Fruit fly (Drosophila melanogaster): ENCODE results near the gene CG32374.

The CG32374 gene

dm6 chr3L:7510414-7511384 is 30.3 kb downstream of the CG32374 start, which contains the start of gene CG7546 (continued):
- TF ChIP-seq NC2β (GFP tag; optimal IDR thresholded peaks at IDR 0.05): peak; percentile 16
- peak; percentile 67 for TF ChIP-seq CG30403 (GFP tag; optimal IDR thresholded peaks at IDR 0.05)
- TF ChIP-seq gcm2 (GFP tag; optimal IDR thresholded peaks at IDR 0.05): no peak
- TF ChIP-seq CG33213 (GFP tag; optimal IDR thresholded peaks at IDR 0.05): no peak
- 0 out of 2 replicates have a peak, but pooled peaks have one; percentile 13 for TF ChIP-seq amos (GFP tag; IDR thresholded peaks at IDR 0.05; ENCODE audit: partially characterized antibody)
- TF ChIP-seq CG34422 (GFP tag; IDR thresholded peaks at IDR 0.05): peak; percentile 75; the same call in 2 of the 3 replicates
- no peak for TF ChIP-seq Doc2 (GFP tag; IDR thresholded peaks at IDR 0.05)
- no peak for TF ChIP-seq bigmax (GFP tag; optimal IDR thresholded peaks at IDR 0.05)
- peak; percentile 62 for TF ChIP-seq CG9932 (GFP tag; IDR thresholded peaks at IDR 0.05)
- no peak for TF ChIP-seq shn (GFP tag; optimal IDR thresholded peaks at IDR 0.05)
- TF ChIP-seq CG14667 (GFP tag; IDR thresholded peaks at IDR 0.05): 0 out of 2 replicates have a peak, but pooled peaks have one; percentile 23
- no peak for TF ChIP-seq CG43689 (GFP tag; IDR thresholded peaks at IDR 0.05)
- no peak for TF ChIP-seq CG5180 (GFP tag; optimal IDR thresholded peaks at IDR 0.05)
- no peak for TF ChIP-seq zfh1 (GFP tag; IDR thresholded peaks at IDR 0.05)
- TF ChIP-seq CG9215 (GFP tag; IDR thresholded peaks at IDR 0.05): peak; percentile 53
- no peak for TF ChIP-seq so (GFP tag; IDR thresholded peaks at IDR 0.05)
- TF ChIP-seq Jarid2 (GFP tag; optimal IDR thresholded peaks at IDR 0.05): no peak
- TF ChIP-seq CG11398 (GFP tag; optimal IDR thresholded peaks at IDR 0.05): no peak
- peak in 1 of 2 experiments; percentile 40 for TF ChIP-seq Hr51 (GFP tag; optimal IDR thresholded peaks at IDR 0.05)
- no peak for TF ChIP-seq ro (GFP tag; IDR thresholded peaks at IDR 0.05)
- peak; percentile 69 for TF ChIP-seq CG12659 (GFP tag; optimal IDR thresholded peaks at IDR 0.05)
- peak; percentile 47 for TF ChIP-seq Usf (GFP tag; optimal IDR thresholded peaks at IDR 0.05)
- TF ChIP-seq pho (GFP tag; optimal IDR thresholded peaks at IDR 0.05): no peak
- TF ChIP-seq Taf1 (GFP tag; IDR thresholded peaks at IDR 0.05): no peak
- peak; percentile 27 for TF ChIP-seq HLH54F (GFP tag; optimal IDR thresholded peaks at IDR 0.05)
- TF ChIP-seq CG30431 (GFP tag; optimal IDR thresholded peaks at IDR 0.05): no peak
- TF ChIP-seq Eip74EF (GFP tag; optimal IDR thresholded peaks at IDR 0.05): no peak
- TF ChIP-seq gsb-n (tag; optimal IDR thresholded peaks at IDR 0.05): no peak
- no peak for TF ChIP-seq CG18764 (GFP tag; optimal IDR thresholded peaks at IDR 0.05)
- peak; percentile 36 for TF ChIP-seq BEAF-32 (GFP tag; optimal IDR thresholded peaks at IDR 0.05)
- no peak for TF ChIP-seq unc-4 (GFP tag; IDR thresholded peaks at IDR 0.05; ENCODE audit: partially characterized antibody)
- TF ChIP-seq CG13123 (GFP tag; optimal IDR thresholded peaks at IDR 0.05): no peak
- TF ChIP-seq stwl (tag; optimal IDR thresholded peaks at IDR 0.05): peak; percentile 62
- TF ChIP-seq YL-1 (GFP tag; optimal IDR thresholded peaks at IDR 0.05): peak; percentile 43
- peak; percentile 33; the same call in 1 of the 2 replicates for TF ChIP-seq CG6272 (GFP tag; IDR thresholded peaks at IDR 0.05)
- TF ChIP-seq fd102C (GFP tag; optimal IDR thresholded peaks at IDR 0.05): no peak
- peak; percentile 49 for TF ChIP-seq Dref (GFP tag; IDR thresholded peaks at IDR 0.05)
- no peak for TF ChIP-seq sna (GFP tag; IDR thresholded peaks at IDR 0.05; ENCODE audit: partially characterized antibody)
- peak; percentile 50 for TF ChIP-seq az2 (GFP tag; optimal IDR thresholded peaks at IDR 0.05)
- no peak for TF ChIP-seq dmrt99B (tag; optimal IDR thresholded peaks at IDR 0.05)
- TF ChIP-seq gcm (GFP tag; optimal IDR thresholded peaks at IDR 0.05): no peak
- no peak for TF ChIP-seq Elba2 (GFP tag; optimal IDR thresholded peaks at IDR 0.05)
- TF ChIP-seq Opbp (GFP tag; IDR thresholded peaks at IDR 0.05; ENCODE audit: partially characterized antibody): no peak
- peak; percentile 24 for TF ChIP-seq CG10209 (GFP tag; optimal IDR thresholded peaks at IDR 0.05)
- no peak for TF ChIP-seq Dip3 (GFP tag; optimal IDR thresholded peaks at IDR 0.05)
- TF ChIP-seq CG7987 (GFP tag; optimal IDR thresholded peaks at IDR 0.05): no peak
- TF ChIP-seq Antp (GFP tag; optimal IDR thresholded peaks at IDR 0.05): no peak
- TF ChIP-seq tap (tag; optimal IDR thresholded peaks at IDR 0.05): no peak

All from whole organism, embryonic.